Worm (Caenorhabditis elegans) whole organism, L1 larva: Measurements from ENCODE around the gene M70.5.

Experiments used
- C04F5.9 ChIP-seq: sonication (generic microtip); optimal IDR thresholded peaks from 2 replicates; lab custom pipeline; 2016; ENCODE audit warnings: missing genetic modification characterization, missing compliant biosample characterization
- C16A3.4 ChIP-seq: fragments of 150-350 bp; optimal IDR thresholded peaks from 2 replicates; lab custom pipeline; 2014; ENCODE audit warnings: missing biosample characterization, missing genetic modification characterization
- F16B12.6 ChIP-seq: fragments of 150-350 bp; optimal IDR thresholded peaks from 2 replicates; lab custom pipeline; 2014; ENCODE audit warnings: missing biosample characterization, missing genetic modification characterization
- aha-1 ChIP-seq: fragments of 150-350 bp; optimal IDR thresholded peaks from 2 replicates; lab custom pipeline; 2014; ENCODE audit warnings: missing biosample characterization, missing genetic modification characterization
- blmp-1 ChIP-seq: fragments of 150-350 bp; optimal IDR thresholded peaks from 2 replicates; lab custom pipeline; 2014; ENCODE audit warnings: missing biosample characterization, missing genetic modification characterization
- ceh-82 ChIP-seq, 3 experiments: fragments of 150-350 bp in 1 of 3; sonication (generic microtip) in 2 of 3; optimal IDR thresholded peaks; 2 replicates each; lab custom pipeline; 2014 to 2017; ENCODE audit warnings: missing biosample characterization in 3 of 3, missing genetic modification characterization in 3 of 3
- ces-1 ChIP-seq: fragments of 150-350 bp; optimal IDR thresholded peaks from 2 replicates; lab custom pipeline; 2014; ENCODE audit warnings: missing biosample characterization, missing genetic modification reagents, missing genetic modification characterization
- dsc-1 ChIP-seq: sonication (generic microtip); optimal IDR thresholded peaks from 2 replicates; lab custom pipeline; 2016; ENCODE audit warnings: mild to moderate bottlenecking, missing genetic modification characterization, missing compliant biosample characterization
- efl-1 ChIP-seq, 4 experiments: fragments of 150-350 bp; optimal IDR thresholded peaks in 3 of 4; peaks in 1 of 4; 1 replicate in 1 of 4; 2 replicates in 3 of 4; lab custom pipeline; 2014; ENCODE audit warnings: missing biosample characterization in 2 of 4, missing genetic modification characterization in 2 of 4, missing genetic modification reagents in 2 of 4
- egl-13 ChIP-seq: sonication (generic microtip); optimal IDR thresholded peaks from 2 replicates; lab custom pipeline; 2016; ENCODE audit warnings: missing genotype, missing genetic modification reagents, missing genetic modification characterization, missing compliant biosample characterization
- fkh-4 ChIP-seq: sonication (generic microtip); optimal IDR thresholded peaks from 2 replicates; lab custom pipeline; 2016; ENCODE audit warnings: missing compliant biosample characterization, missing genetic modification characterization, borderline replicate concordance
- fkh-8 ChIP-seq: sonication (generic microtip); optimal IDR thresholded peaks from 2 replicates; lab custom pipeline; 2016; ENCODE audit warnings: mild to moderate bottlenecking, missing genetic modification characterization, missing compliant biosample characterization
- hlh-17 ChIP-seq: fragments of 200-800 bp; sonication (Bioruptor generic); optimal IDR thresholded peaks from 2 replicates; lab custom pipeline; 2018; ENCODE audit warnings: missing genetic modification characterization, mild to moderate bottlenecking, missing compliant biosample characterization, moderate library complexity, borderline replicate concordance
- hpl-2 ChIP-seq: fragments of 150-350 bp; optimal IDR thresholded peaks from 2 replicates; lab custom pipeline; 2014; ENCODE audit warnings: missing biosample characterization, missing genetic modification reagents, missing genetic modification characterization
- irx-1 ChIP-seq: sonication (generic microtip); optimal IDR thresholded peaks from 2 replicates; lab custom pipeline; 2016; ENCODE audit warnings: missing genetic modification characterization, missing compliant biosample characterization
- jun-1 ChIP-seq: fragments of 150-350 bp; optimal IDR thresholded peaks from 2 replicates; lab custom pipeline; 2014; ENCODE audit warnings: missing biosample characterization, missing genetic modification reagents, missing genetic modification characterization
- lin-13 ChIP-seq: fragments of 150-350 bp; optimal IDR thresholded peaks from 2 replicates; lab custom pipeline; 2014; ENCODE audit warnings: missing biosample characterization, missing genetic modification reagents, missing genetic modification characterization
- lin-14 ChIP-seq: fragments of 200-800 bp; sonication (Bioruptor generic); optimal IDR thresholded peaks from 2 replicates; lab custom pipeline; 2018; ENCODE audit warnings: mild to moderate bottlenecking, missing genetic modification characterization, moderate library complexity, missing compliant biosample characterization
- lin-15B ChIP-seq: fragments of 150-350 bp; sonication (generic microtip); optimal IDR thresholded peaks from 3 replicates; lab custom pipeline; 2014; ENCODE audit warnings: missing biosample characterization, missing genetic modification characterization
- lir-3 ChIP-seq: sonication (generic microtip); optimal IDR thresholded peaks from 2 replicates; lab custom pipeline; 2016; ENCODE audit warnings: mild to moderate bottlenecking, missing genetic modification characterization, moderate library complexity, missing compliant biosample characterization; ENCODE audit not compliant: poor library complexity
- mab-9 ChIP-seq: fragments of 200-800 bp; sonication (Bioruptor generic); IDR thresholded peaks from 2 replicates; pipeline ENCODE4 v1.3.6; 2022; ENCODE audit warnings: missing genetic modification reagents, missing genetic modification characterization, missing compliant biosample characterization
- mef-2 ChIP-seq: fragments of 150-350 bp; optimal IDR thresholded peaks from 2 replicates; lab custom pipeline; 2014; ENCODE audit warnings: missing biosample characterization, missing genetic modification characterization
- mep-1 ChIP-seq: fragments of 150-350 bp; optimal IDR thresholded peaks from 2 replicates; lab custom pipeline; 2014; ENCODE audit warnings: missing biosample characterization, missing genetic modification characterization
- nhr-20 ChIP-seq: sonication (generic microtip); optimal IDR thresholded peaks from 2 replicates; lab custom pipeline; 2016; ENCODE audit warnings: mild to moderate bottlenecking, missing genetic modification characterization, missing compliant biosample characterization
- nhr-28 ChIP-seq: fragments of 150-350 bp; optimal IDR thresholded peaks from 2 replicates; lab custom pipeline; 2014; ENCODE audit warnings: missing biosample characterization, missing genetic modification characterization
- nhr-47 ChIP-seq: sonication (generic microtip); optimal IDR thresholded peaks from 2 replicates; lab custom pipeline; 2016; ENCODE audit warnings: mild to moderate bottlenecking, missing genetic modification characterization, moderate library complexity, missing compliant biosample characterization
- nhr-76 ChIP-seq: sonication (generic microtip); optimal IDR thresholded peaks from 2 replicates; lab custom pipeline; 2017; ENCODE audit warnings: missing biosample characterization, missing genetic modification characterization
- nhr-77 ChIP-seq: fragments of 150-350 bp; optimal IDR thresholded peaks from 2 replicates; lab custom pipeline; 2014; ENCODE audit warnings: missing biosample characterization, missing genetic modification characterization
- nhr-84 ChIP-seq: sonication (generic microtip); optimal IDR thresholded peaks from 2 replicates; lab custom pipeline; 2017; ENCODE audit warnings: missing biosample characterization, missing genetic modification characterization
- nhr-85 ChIP-seq: sonication (generic microtip); peaks from one replicate; lab custom pipeline; 2016; ENCODE audit warnings: missing genetic modification characterization, inconsistent platforms, missing compliant biosample characterization
- pag-3 ChIP-seq: sonication (generic microtip); optimal IDR thresholded peaks from 2 replicates; lab custom pipeline; 2017; ENCODE audit warnings: missing genetic modification characterization, mild to moderate bottlenecking, missing compliant biosample characterization, antibody characterized with exemption, borderline replicate concordance; ENCODE audit not compliant: insufficient read depth
- pqm-1 ChIP-seq: sonication (generic microtip); optimal IDR thresholded peaks from 3 replicates; lab custom pipeline; 2017; ENCODE audit warnings: missing biosample characterization, missing genetic modification characterization
- snpc-4 ChIP-seq: fragments of 150-350 bp; optimal IDR thresholded peaks from 2 replicates; lab custom pipeline; 2014; ENCODE audit warnings: missing biosample characterization, missing genetic modification characterization
- snu-23 ChIP-seq: sonication (generic microtip); optimal IDR thresholded peaks from 2 replicates; lab custom pipeline; 2016; ENCODE audit warnings: missing genetic modification characterization, missing compliant biosample characterization
- sptf-1 ChIP-seq: fragments of 150-350 bp; optimal IDR thresholded peaks from 2 replicates; lab custom pipeline; 2014; ENCODE audit warnings: missing biosample characterization, missing genetic modification characterization
- sup-37 ChIP-seq: fragments of 200-800 bp; sonication (Bioruptor generic); optimal IDR thresholded peaks from 2 replicates; lab custom pipeline; 2018; ENCODE audit warnings: mild to moderate bottlenecking, missing genetic modification characterization, missing compliant biosample characterization
- swsn-7 ChIP-seq: sonication (generic microtip); optimal IDR thresholded peaks from 2 replicates; lab custom pipeline; 2016; ENCODE audit warnings: missing genetic modification characterization, missing compliant biosample characterization
- tlp-1 ChIP-seq: fragments of 150-350 bp; optimal IDR thresholded peaks from 2 replicates; lab custom pipeline; 2014; ENCODE audit warnings: missing biosample characterization, missing genetic modification characterization
- unc-130 ChIP-seq: fragments of 150-350 bp; optimal IDR thresholded peaks from 2 replicates; lab custom pipeline; 2017; ENCODE audit warnings: missing biosample characterization, missing genetic modification characterization, inconsistent platforms
- unc-30 ChIP-seq: sonication (generic microtip); optimal IDR thresholded peaks from 2 replicates; lab custom pipeline; 2017; ENCODE audit warnings: missing biosample characterization, missing genetic modification characterization
- unc-86 ChIP-seq: sonication (generic microtip); optimal IDR thresholded peaks from 2 replicates; lab custom pipeline; 2016; ENCODE audit warnings: missing genetic modification characterization, missing compliant biosample characterization
- xbp-1 ChIP-seq: sonication (generic microtip); optimal IDR thresholded peaks from 2 replicates; lab custom pipeline; 2016; ENCODE audit warnings: missing genetic modification characterization, missing compliant biosample characterization
- zag-1 ChIP-seq: fragments of 150-350 bp; optimal IDR thresholded peaks from 2 replicates; lab custom pipeline; 2014; ENCODE audit warnings: missing biosample characterization, missing genetic modification characterization
- zip-4 ChIP-seq: fragments of 200-800 bp; sonication (Bioruptor generic); optimal IDR thresholded peaks from 2 replicates; lab custom pipeline; 2018; ENCODE audit warnings: mild to moderate bottlenecking, missing genetic modification characterization, moderate library complexity, missing compliant biosample characterization
- ztf-11 ChIP-seq, 2 experiments: sonication (generic microtip); optimal IDR thresholded peaks; 2 replicates each; lab custom pipeline; 2016 to 2017; ENCODE audit warnings: missing genetic modification characterization in 2 of 2, missing biosample characterization in 1 of 2, missing compliant biosample characterization in 1 of 2
- ztf-4 ChIP-seq: fragments of 150-350 bp; optimal IDR thresholded peaks from 2 replicates; lab custom pipeline; 2014; ENCODE audit warnings: missing biosample characterization, missing genetic modification characterization

M70.5 gene

ce11 chrIV:2222528-2222927 lies 52.9 kb downstream of the M70.5 start, which contains the start of gene fnip-2:
Gene fnip-2 (plus strand): TSS chrIV:2222828.
- TF ChIP-seq egl-13 (tag; lab: Kevin White, UChicago) (no peak), efl-1 (optimal IDR thresholded peaks at IDR 0.05; lab: Kevin White, UChicago) (no peak), efl-1 (GFP tag; optimal IDR thresholded peaks at IDR 0.05 in 1 of 2; lab: Kevin White, UChicago) (no peak), lin-13 (GFP tag; lab: Kevin White, UChicago) (no peak)

- peak; percentile 3 for TF ChIP-seq lin-14 (GFP tag; lab: Kevin White, UChicago)
- TF ChIP-seq efl-1 (optimal IDR thresholded peaks at IDR 0.05; lab: Kevin White, UChicago) = no peak
- peak in 1 of 2 experiments; percentile 41 for TF ChIP-seq efl-1 (GFP tag; optimal IDR thresholded peaks at IDR 0.05 in 1 of 2; lab: Kevin White, UChicago)
- no peak for TF ChIP-seq nhr-84 (tag; lab: Kevin White, UChicago)
Measured at ce11 chrIV:2221350-2221749, 54.1 kb downstream of the M70.5 start.

ce11 chrIV:2220896-2221295 lies 54.5 kb downstream of the M70.5 start:
- TF ChIP-seq pqm-1 (tag; lab: Kevin White, UChicago) (no peak), efl-1 (optimal IDR thresholded peaks at IDR 0.05; lab: Kevin White, UChicago) (no peak), efl-1 (GFP tag; optimal IDR thresholded peaks at IDR 0.05 in 1 of 2; lab: Kevin White, UChicago) (peak in 1 of 2 experiments; percentile 91)
- TF ChIP-seq, all 84 proteins: peak for 1

- no peak for TF ChIP-seq nhr-28 (tag; lab: Kevin White, UChicago)
- no peak for TF ChIP-seq unc-86 (tag; lab: Kevin White, UChicago)
- TF ChIP-seq snu-23 = peak; percentile 75
- peak; percentile 72 for TF ChIP-seq C16A3.4 (tag; lab: Kevin White, UChicago)
- no peak for TF ChIP-seq nhr-77 (tag; lab: Kevin White, UChicago)
- TF ChIP-seq ztf-11 (tag; optimal IDR thresholded peaks at IDR 0.05; lab: Kevin White, UChicago) = peak in 1 of 2 experiments; percentile 22
- no peak for TF ChIP-seq mef-2 (tag; lab: Kevin White, UChicago)
- TF ChIP-seq sup-37 (GFP tag; lab: Kevin White, UChicago) = peak; percentile 6
- no peak for TF ChIP-seq zag-1
- no peak for TF ChIP-seq aha-1 (tag; lab: Kevin White, UChicago)
- TF ChIP-seq pag-3 (tag; lab: Kevin White, UChicago) = no peak
- peak; percentile 37 for TF ChIP-seq snpc-4
- TF ChIP-seq nhr-47 (tag; lab: Kevin White, UChicago) = peak; percentile 56
- peak; percentile 16 for TF ChIP-seq C04F5.9 (tag; lab: Kevin White, UChicago)
- TF ChIP-seq fkh-4 (tag; lab: Kevin White, UChicago) = no peak
- no peak for TF ChIP-seq ces-1 (GFP tag; lab: Kevin White, UChicago)
- TF ChIP-seq tlp-1 (tag; lab: Kevin White, UChicago) = no peak
- peak; percentile 57 for TF ChIP-seq mep-1 (tag; lab: Kevin White, UChicago)
- peak; percentile 62 for TF ChIP-seq jun-1 (tag; lab: Kevin White, UChicago)
- TF ChIP-seq nhr-20 (tag; lab: Kevin White, UChicago) = peak; percentile 76
- peak; percentile 83 for TF ChIP-seq nhr-85 (tag; lab: Kevin White, UChicago)
- TF ChIP-seq lir-3 (tag; lab: Kevin White, UChicago) = no peak
- no peak for TF ChIP-seq F16B12.6 (tag; lab: Kevin White, UChicago)
- TF ChIP-seq zip-4 (GFP tag; lab: Kevin White, UChicago) = no peak
- TF ChIP-seq xbp-1 (tag; lab: Kevin White, UChicago) = peak; percentile 26
- TF ChIP-seq ztf-4 (tag; lab: Kevin White, UChicago) = peak; percentile 9
- no peak for TF ChIP-seq egl-13 (tag; lab: Kevin White, UChicago)
- no peak for TF ChIP-seq dsc-1
- TF ChIP-seq lin-15B (tag; lab: Kevin White, UChicago) = no peak
- no peak for TF ChIP-seq sptf-1 (tag; lab: Kevin White, UChicago)
- peak; percentile 91 for TF ChIP-seq blmp-1 (tag; lab: Kevin White, UChicago)
- TF ChIP-seq hpl-2 = no peak
- TF ChIP-seq fkh-8 (tag; lab: Kevin White, UChicago) = peak; percentile 13
- no peak for TF ChIP-seq hlh-17 (GFP tag; lab: Kevin White, UChicago)
- no peak for TF ChIP-seq unc-30 (tag; lab: Kevin White, UChicago)
- peak; percentile 74 for TF ChIP-seq unc-130 (tag; lab: Kevin White, UChicago)
- TF ChIP-seq mab-9 = no peak
- TF ChIP-seq nhr-76 (tag; lab: Kevin White, UChicago) = no peak
- peak; percentile 38 for TF ChIP-seq swsn-7 (tag; lab: Kevin White, UChicago)
- TF ChIP-seq irx-1 (tag; lab: Kevin White, UChicago) = no peak
- TF ChIP-seq ceh-82 (tag; optimal IDR thresholded peaks at IDR 0.05; lab: Kevin White, UChicago) = peak in 1 of 3 experiments; percentile 13
Measured at ce11 chrIV:2220147-2220546, 55.3 kb downstream of the M70.5 start.
